Worm (Caenorhabditis elegans) whole organism, L4/young adult: ENCODE results near the gene max-1.

Experiments
- W03F9.2 ChIP-seq: fragments of 150-350 bp; optimal IDR thresholded peaks from 2 replicates; lab custom pipeline; 2014; ENCODE audit warnings: missing biosample characterization, missing genetic modification characterization
- dao-5 ChIP-seq: sonication (generic microtip); optimal IDR thresholded peaks from 2 replicates; lab custom pipeline; 2016; ENCODE audit warnings: missing genotype, missing genetic modification characterization, moderate library complexity, missing compliant biosample characterization
- him-1 ChIP-seq: sonication (generic microtip); optimal IDR thresholded peaks from 2 replicates; lab custom pipeline; 2016; ENCODE audit warnings: missing genotype, missing genetic modification reagents, missing genetic modification characterization, missing compliant biosample characterization

DNA sequence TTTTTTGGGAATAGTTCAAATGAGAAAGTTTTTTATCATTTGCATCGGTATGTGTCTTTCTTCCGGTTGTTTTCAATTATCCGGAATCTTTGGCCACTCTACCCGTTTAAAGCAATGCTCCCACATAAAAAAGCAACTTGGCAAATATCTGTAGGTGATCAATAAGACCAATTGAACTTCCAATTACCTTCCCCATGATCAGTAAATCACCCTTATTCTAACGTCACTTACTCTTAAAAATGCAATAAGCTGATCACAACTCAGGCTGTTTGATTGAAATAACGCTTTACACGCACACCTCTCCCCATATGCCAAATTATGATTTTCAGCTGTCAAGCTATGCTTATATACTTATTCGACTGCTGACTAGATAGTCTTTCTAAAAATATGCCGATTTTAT is 24.4 kb downstream of the max-1 start, which contains the start of gene C34B4.5:
- TF ChIP-seq him-1 (tag; lab: Kevin White, UChicago), result no peak
- no peak for TF ChIP-seq dao-5 (tag; lab: Kevin White, UChicago)
- no peak for TF ChIP-seq W03F9.2 (tag; lab: Kevin White, UChicago)
